Worm (Caenorhabditis elegans) whole organism, midembryonic: ENCODE measurements around the gene cyp-44A1.

Source experiments
- T22C8.4 ChIP-seq: fragments of 200-800 bp; sonication (Bioruptor generic); IDR thresholded peaks from 2 replicates; pipeline ENCODE4 v1.3.6; 2022; ENCODE audit warnings: missing genetic modification characterization, missing compliant biosample characterization
- cog-1 ChIP-seq: sonication (generic microtip); optimal IDR thresholded peaks from 2 replicates; lab custom pipeline; 2016; ENCODE audit warnings: missing genetic modification characterization, missing compliant biosample characterization
- flt-1 ChIP-seq: fragments of 200-800 bp; sonication (Bioruptor generic); IDR thresholded peaks from 2 replicates; pipeline ENCODE4 v1.3.6; 2022; ENCODE audit warnings: missing genetic modification characterization, missing compliant biosample characterization
- klf-2 ChIP-seq: fragments of 200-800 bp; sonication (Bioruptor generic); conservative IDR thresholded peaks from 2 replicates; pipeline ENCODE4 v1.3.6; 2022; ENCODE audit warnings: missing genetic modification reagents, missing genetic modification characterization, missing compliant biosample characterization
- med-1 ChIP-seq: sonication (generic microtip); optimal IDR thresholded peaks from 2 replicates; lab custom pipeline; 2017; ENCODE audit warnings: missing genetic modification characterization, mild to moderate bottlenecking, missing compliant biosample characterization, antibody characterized with exemption, missing genetic modification reagents; ENCODE audit not compliant: insufficient read depth
- ref-1 ChIP-seq: fragments of 200-800 bp; sonication (Bioruptor generic); conservative IDR thresholded peaks from 2 replicates; pipeline ENCODE4 v1.3.6; 2022; ENCODE audit warnings: missing genetic modification reagents, missing genetic modification characterization, missing compliant biosample characterization
- tab-1 ChIP-seq: fragments of 200-800 bp; sonication (Bioruptor generic); IDR thresholded peaks from 2 replicates; pipeline ENCODE4 v1.3.6; 2022; ENCODE audit warnings: missing genetic modification characterization, missing compliant biosample characterization
- ztf-23 ChIP-seq: fragments of 200-800 bp; sonication (Bioruptor generic); IDR thresholded peaks from 2 replicates; pipeline ENCODE4 v1.3.6; 2022; ENCODE audit warnings: missing genetic modification reagents, missing genetic modification characterization, missing compliant biosample characterization
- ztf-29 ChIP-seq: fragments of 200-800 bp; sonication (Bioruptor generic); IDR thresholded peaks from 2 replicates; pipeline ENCODE4 v1.3.6; 2022; ENCODE audit warnings: missing genetic modification reagents, missing genetic modification characterization, missing compliant biosample characterization

DNA sequence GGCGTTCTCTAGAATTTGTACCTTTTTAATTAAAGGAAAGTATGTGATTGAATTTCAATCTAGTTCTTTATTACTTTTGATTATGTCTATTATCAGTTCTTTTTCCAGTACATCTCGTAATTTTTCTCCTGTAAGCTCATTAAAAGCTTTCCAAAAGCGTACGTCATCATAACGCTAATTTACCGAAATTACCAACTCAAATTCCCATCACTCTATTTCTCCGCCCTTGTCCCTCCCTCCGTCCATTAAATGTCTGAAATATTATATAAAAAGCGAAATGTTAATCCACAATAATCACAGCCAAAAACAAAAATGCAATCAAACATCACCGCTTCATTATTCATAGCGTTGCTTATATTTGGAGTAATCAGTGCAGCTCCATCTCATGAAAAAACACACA, 50.5 kb downstream of the cyp-44A1 start, which contains the start of gene ins-12:
- TF ChIP-seq flt-1 (GFP tag; lab: Robert Waterston, UW) (no peak), ztf-23 (GFP tag; lab: Robert Waterston, UW) (no peak), T22C8.4 (no peak), klf-2 (GFP tag; lab: Robert Waterston, UW) (no peak), cog-1 (tag; lab: Kevin White, UChicago) (no peak), med-1 (GFP tag; lab: Kevin White, UChicago) (no peak), tab-1 (no peak), ztf-29 (no peak), ref-1 (no peak)
